Worm (Caenorhabditis elegans) whole organism, L1 larva: ENCODE results near the gene F23H12.3.

Source experiments
- C34B4.2 ChIP-seq: sonication (generic microtip); optimal IDR thresholded peaks from 2 replicates; lab custom pipeline; 2017; ENCODE audit warnings: mild to moderate bottlenecking, missing genetic modification characterization, missing compliant biosample characterization
- F16B12.6 ChIP-seq: fragments of 150-350 bp; optimal IDR thresholded peaks from 2 replicates; lab custom pipeline; 2014; ENCODE audit warnings: missing biosample characterization, missing genetic modification characterization
- aha-1 ChIP-seq: fragments of 150-350 bp; optimal IDR thresholded peaks from 2 replicates; lab custom pipeline; 2014; ENCODE audit warnings: missing biosample characterization, missing genetic modification characterization
- aly-2 ChIP-seq: fragments of 150-350 bp; optimal IDR thresholded peaks from 2 replicates; lab custom pipeline; 2014; ENCODE audit warnings: missing biosample characterization, missing genetic modification characterization
- blmp-1 ChIP-seq: fragments of 150-350 bp; optimal IDR thresholded peaks from 2 replicates; lab custom pipeline; 2014; ENCODE audit warnings: missing biosample characterization, missing genetic modification characterization
- ceh-82 ChIP-seq, 3 experiments: fragments of 150-350 bp in 1 of 3; sonication (generic microtip) in 2 of 3; optimal IDR thresholded peaks; 2 replicates each; lab custom pipeline; 2014 to 2017; ENCODE audit warnings: missing biosample characterization in 3 of 3, missing genetic modification characterization in 3 of 3
- ces-1 ChIP-seq: fragments of 150-350 bp; optimal IDR thresholded peaks from 2 replicates; lab custom pipeline; 2014; ENCODE audit warnings: missing biosample characterization, missing genetic modification reagents, missing genetic modification characterization
- dpl-1 ChIP-seq, 3 experiments: fragments of 150-350 bp in 2 of 3; sonication (generic microtip) in 1 of 3; optimal IDR thresholded peaks; 2 replicates each; lab custom pipeline; 2014 to 2017; ENCODE audit warnings: missing biosample characterization in 3 of 3, missing genetic modification characterization in 3 of 3, missing genetic modification reagents in 3 of 3
- dsc-1 ChIP-seq: sonication (generic microtip); optimal IDR thresholded peaks from 2 replicates; lab custom pipeline; 2016; ENCODE audit warnings: mild to moderate bottlenecking, missing genetic modification characterization, missing compliant biosample characterization
- efl-1 ChIP-seq, 4 experiments: fragments of 150-350 bp; optimal IDR thresholded peaks in 3 of 4; peaks in 1 of 4; 1 replicate in 1 of 4; 2 replicates in 3 of 4; lab custom pipeline; 2014; ENCODE audit warnings: missing biosample characterization in 2 of 4, missing genetic modification characterization in 2 of 4, missing genetic modification reagents in 2 of 4
- efl-3 ChIP-seq: fragments of 200-800 bp; sonication (Bioruptor generic); optimal IDR thresholded peaks from 2 replicates; lab custom pipeline; 2018; ENCODE audit warnings: mild to moderate bottlenecking, missing genetic modification characterization, missing compliant biosample characterization
- egl-13 ChIP-seq: sonication (generic microtip); optimal IDR thresholded peaks from 2 replicates; lab custom pipeline; 2016; ENCODE audit warnings: missing genotype, missing genetic modification reagents, missing genetic modification characterization, missing compliant biosample characterization
- elt-2 ChIP-seq: sonication (generic microtip); optimal IDR thresholded peaks from 2 replicates; lab custom pipeline; 2016; ENCODE audit warnings: missing genetic modification characterization, mild to moderate bottlenecking, inconsistent platforms, missing compliant biosample characterization, missing genetic modification reagents
- elt-3 ChIP-seq, 6 experiments: fragments of 150-350 bp in 1 of 6; sonication (generic microtip); optimal IDR thresholded peaks; 2 replicates each; lab custom pipeline; 2017 to 2018; ENCODE audit warnings: missing biosample characterization in 6 of 6, missing genetic modification characterization in 6 of 6, inconsistent platforms in 1 of 6
- fkh-10 ChIP-seq: sonication (generic microtip); optimal IDR thresholded peaks from 2 replicates; lab custom pipeline; 2017; ENCODE audit warnings: missing biosample characterization, missing genetic modification reagents, missing genetic modification characterization
- fos-1 ChIP-seq: fragments of 150-350 bp; optimal IDR thresholded peaks from 2 replicates; lab custom pipeline; 2014; ENCODE audit warnings: missing biosample characterization, missing genetic modification characterization
- hlh-4 ChIP-seq: sonication (generic microtip); optimal IDR thresholded peaks from 2 replicates; lab custom pipeline; 2016; ENCODE audit warnings: mild to moderate bottlenecking, missing genetic modification characterization, missing compliant biosample characterization
- irx-1 ChIP-seq: sonication (generic microtip); optimal IDR thresholded peaks from 2 replicates; lab custom pipeline; 2016; ENCODE audit warnings: missing genetic modification characterization, missing compliant biosample characterization
- isw-1 ChIP-seq: fragments of 200-800 bp; sonication (Bioruptor generic); IDR thresholded peaks from 2 replicates; pipeline ENCODE4 v1.3.6; 2022; ENCODE audit warnings: missing genetic modification characterization, missing compliant biosample characterization
- jun-1 ChIP-seq: fragments of 150-350 bp; optimal IDR thresholded peaks from 2 replicates; lab custom pipeline; 2014; ENCODE audit warnings: missing biosample characterization, missing genetic modification reagents, missing genetic modification characterization
- lin-14 ChIP-seq: fragments of 200-800 bp; sonication (Bioruptor generic); optimal IDR thresholded peaks from 2 replicates; lab custom pipeline; 2018; ENCODE audit warnings: mild to moderate bottlenecking, missing genetic modification characterization, moderate library complexity, missing compliant biosample characterization
- lin-35 ChIP-seq, 2 experiments: fragments of 150-350 bp; optimal IDR thresholded peaks; 2 replicates each; lab custom pipeline; 2014; ENCODE audit warnings: missing biosample characterization in 2 of 2, missing genetic modification characterization in 2 of 2, missing genetic modification reagents in 2 of 2
- lin-39 ChIP-seq: fragments of 150-350 bp; optimal IDR thresholded peaks from 2 replicates; lab custom pipeline; 2014; ENCODE audit warnings: missing biosample characterization, missing genetic modification reagents, missing genetic modification characterization
- lir-3 ChIP-seq: sonication (generic microtip); optimal IDR thresholded peaks from 2 replicates; lab custom pipeline; 2016; ENCODE audit warnings: mild to moderate bottlenecking, missing genetic modification characterization, moderate library complexity, missing compliant biosample characterization; ENCODE audit not compliant: poor library complexity
- lsy-2 ChIP-seq, 2 experiments: fragments of 150-350 bp; optimal IDR thresholded peaks; 2 replicates each; lab custom pipeline; 2014; ENCODE audit warnings: missing biosample characterization in 2 of 2, missing genetic modification characterization in 2 of 2
- mep-1 ChIP-seq: fragments of 150-350 bp; optimal IDR thresholded peaks from 2 replicates; lab custom pipeline; 2014; ENCODE audit warnings: missing biosample characterization, missing genetic modification characterization
- nhr-11 ChIP-seq: fragments of 150-350 bp; optimal IDR thresholded peaks from 2 replicates; lab custom pipeline; 2014; ENCODE audit warnings: missing biosample characterization, missing genetic modification characterization
- nhr-12 ChIP-seq: sonication (generic microtip); optimal IDR thresholded peaks from 2 replicates; lab custom pipeline; 2017; ENCODE audit warnings: missing biosample characterization, missing genetic modification characterization
- nhr-19 ChIP-seq: fragments of 200-800 bp; sonication (Bioruptor generic); conservative IDR thresholded peaks from 2 replicates; pipeline ENCODE4 v1.3.6; 2022; ENCODE audit warnings: missing genetic modification characterization, missing compliant biosample characterization
- nhr-20 ChIP-seq: sonication (generic microtip); optimal IDR thresholded peaks from 2 replicates; lab custom pipeline; 2016; ENCODE audit warnings: mild to moderate bottlenecking, missing genetic modification characterization, missing compliant biosample characterization
- nhr-71 ChIP-seq: sonication (generic microtip); optimal IDR thresholded peaks from 2 replicates; lab custom pipeline; 2016; ENCODE audit warnings: mild to moderate bottlenecking, missing genetic modification characterization, moderate library complexity, missing compliant biosample characterization
- nhr-76 ChIP-seq: sonication (generic microtip); optimal IDR thresholded peaks from 2 replicates; lab custom pipeline; 2017; ENCODE audit warnings: missing biosample characterization, missing genetic modification characterization
- nhr-77 ChIP-seq: fragments of 150-350 bp; optimal IDR thresholded peaks from 2 replicates; lab custom pipeline; 2014; ENCODE audit warnings: missing biosample characterization, missing genetic modification characterization
- nhr-85 ChIP-seq: sonication (generic microtip); peaks from one replicate; lab custom pipeline; 2016; ENCODE audit warnings: missing genetic modification characterization, inconsistent platforms, missing compliant biosample characterization
- pax-3 ChIP-seq: fragments of 200-800 bp; sonication (Bioruptor generic); optimal IDR thresholded peaks from 2 replicates; lab custom pipeline; 2018; ENCODE audit warnings: mild to moderate bottlenecking, missing genetic modification characterization, moderate library complexity, missing compliant biosample characterization
- rnt-1 ChIP-seq: sonication (generic microtip); optimal IDR thresholded peaks from 2 replicates; lab custom pipeline; 2016; ENCODE audit warnings: mild to moderate bottlenecking, missing genetic modification characterization, moderate library complexity, missing compliant biosample characterization
- skn-1 ChIP-seq: fragments of 150-350 bp; optimal IDR thresholded peaks from 2 replicates; lab custom pipeline; 2014; ENCODE audit warnings: missing biosample characterization, missing genetic modification characterization
- sup-37 ChIP-seq: fragments of 200-800 bp; sonication (Bioruptor generic); optimal IDR thresholded peaks from 2 replicates; lab custom pipeline; 2018; ENCODE audit warnings: mild to moderate bottlenecking, missing genetic modification characterization, missing compliant biosample characterization
- swsn-7 ChIP-seq: sonication (generic microtip); optimal IDR thresholded peaks from 2 replicates; lab custom pipeline; 2016; ENCODE audit warnings: missing genetic modification characterization, missing compliant biosample characterization
- tbx-2 ChIP-seq: sonication (generic microtip); optimal IDR thresholded peaks from 2 replicates; lab custom pipeline; 2016; ENCODE audit warnings: missing genetic modification characterization, missing compliant biosample characterization
- tlp-1 ChIP-seq: fragments of 150-350 bp; optimal IDR thresholded peaks from 2 replicates; lab custom pipeline; 2014; ENCODE audit warnings: missing biosample characterization, missing genetic modification characterization
- unc-30 ChIP-seq: sonication (generic microtip); optimal IDR thresholded peaks from 2 replicates; lab custom pipeline; 2017; ENCODE audit warnings: missing biosample characterization, missing genetic modification characterization
- unc-98 ChIP-seq: fragments of 200-800 bp; sonication (Bioruptor generic); IDR thresholded peaks from 2 replicates; pipeline ENCODE4 v1.3.6; 2022; ENCODE audit warnings: missing genetic modification characterization, missing compliant biosample characterization
- xbp-1 ChIP-seq: sonication (generic microtip); optimal IDR thresholded peaks from 2 replicates; lab custom pipeline; 2016; ENCODE audit warnings: missing genetic modification characterization, missing compliant biosample characterization
- ztf-4 ChIP-seq: fragments of 150-350 bp; optimal IDR thresholded peaks from 2 replicates; lab custom pipeline; 2014; ENCODE audit warnings: missing biosample characterization, missing genetic modification characterization

F23H12.3 gene

ce11 chrV:12296794-12297193, 48.2 kb upstream of the F23H12.3 start (continued):
- peak; percentile 1 for TF ChIP-seq mep-1 (tag; lab: Kevin White, UChicago)
- TF ChIP-seq hlh-4 (tag; lab: Kevin White, UChicago), result no peak
- TF ChIP-seq swsn-7 (tag; lab: Kevin White, UChicago), result no peak
- peak in 1 of 6 experiments; percentile 32 for TF ChIP-seq elt-3 (tag; optimal IDR thresholded peaks at IDR 0.05; lab: Kevin White, UChicago)
- TF ChIP-seq rnt-1 (tag; lab: Kevin White, UChicago), result no peak

- no peak for TF ChIP-seq unc-30
- TF ChIP-seq C34B4.2 (tag; lab: Kevin White, UChicago), result no peak
- no peak for TF ChIP-seq tbx-2 (tag; lab: Kevin White, UChicago)
- TF ChIP-seq dpl-1 (GFP tag; optimal IDR thresholded peaks at IDR 0.05; lab: Kevin White, UChicago), result no peak
- no peak for TF ChIP-seq efl-1 (optimal IDR thresholded peaks at IDR 0.05; lab: Kevin White, UChicago)
- TF ChIP-seq efl-1 (GFP tag; optimal IDR thresholded peaks at IDR 0.05 in 1 of 2; lab: Kevin White, UChicago), result peak in 1 of 2 experiments; percentile 54
- peak; percentile 27 for TF ChIP-seq elt-2
- TF ChIP-seq blmp-1 (tag; lab: Kevin White, UChicago), result peak; percentile 43
- no peak for TF ChIP-seq tlp-1
Observed at ce11 chrV:12298184-12298583, 46.8 kb upstream of the F23H12.3 start.

ce11 chrV:12299244-12299766, 45.6 kb upstream of the F23H12.3 start:
- peak; percentile 46 for TF ChIP-seq nhr-20 (tag; lab: Kevin White, UChicago)
- TF ChIP-seq isw-1 (GFP tag; lab: Robert Waterston, UW), result no peak
- 0 out of 2 replicates have a peak, but pooled peaks have one; percentile 7 for TF ChIP-seq nhr-19 (GFP tag; lab: Robert Waterston, UW)
- TF ChIP-seq jun-1 (tag; lab: Kevin White, UChicago), result no peak
- TF ChIP-seq F16B12.6 (tag; lab: Kevin White, UChicago), result no peak
- TF ChIP-seq skn-1 (tag; lab: Kevin White, UChicago), result no peak
- no peak for TF ChIP-seq ceh-82 (tag; optimal IDR thresholded peaks at IDR 0.05; lab: Kevin White, UChicago)
- TF ChIP-seq efl-3 (GFP tag; lab: Kevin White, UChicago), result no peak
- TF ChIP-seq aly-2 (tag; lab: Kevin White, UChicago), result no peak
- no peak for TF ChIP-seq ztf-4
- no peak for TF ChIP-seq pax-3 (tag; lab: Kevin White, UChicago)
- TF ChIP-seq fos-1 (tag; lab: Kevin White, UChicago), result no peak
- TF ChIP-seq irx-1, result no peak
- TF ChIP-seq lin-39 (tag; lab: Kevin White, UChicago), result no peak
- no peak for TF ChIP-seq aha-1
- no peak for TF ChIP-seq nhr-12
- peak; percentile 15 for TF ChIP-seq nhr-71 (tag; lab: Kevin White, UChicago)
- TF ChIP-seq dsc-1 (tag; lab: Kevin White, UChicago), result no peak
- peak; percentile 90 for TF ChIP-seq nhr-85 (tag; lab: Kevin White, UChicago)
- TF ChIP-seq lin-14 (GFP tag; lab: Kevin White, UChicago), result peak; percentile 35
- no peak for TF ChIP-seq efl-1 (optimal IDR thresholded peaks at IDR 0.05; lab: Kevin White, UChicago)
- peak in 1 of 2 experiments; percentile 36 for TF ChIP-seq efl-1 (GFP tag; optimal IDR thresholded peaks at IDR 0.05 in 1 of 2; lab: Kevin White, UChicago)
- no peak for TF ChIP-seq hlh-4 (tag; lab: Kevin White, UChicago)
- peak; percentile 53 for TF ChIP-seq blmp-1 (tag; lab: Kevin White, UChicago)
- no peak for TF ChIP-seq egl-13 (tag; lab: Kevin White, UChicago)
- peak in 2 of 6 experiments; percentile 6 to 23 for TF ChIP-seq elt-3 (tag; optimal IDR thresholded peaks at IDR 0.05; lab: Kevin White, UChicago)
- TF ChIP-seq lsy-2 (tag; optimal IDR thresholded peaks at IDR 0.05; lab: Kevin White, UChicago), result no peak
- TF ChIP-seq unc-30, result no peak

ce11 chrV:12300166-12300565, 44.8 kb upstream of the F23H12.3 start:
- TF ChIP-seq fkh-10 (no peak), egl-13 (tag; lab: Kevin White, UChicago) (no peak), sup-37 (GFP tag; lab: Kevin White, UChicago) (no peak), nhr-77 (tag; lab: Kevin White, UChicago) (peak; percentile 64), irx-1 (peak; percentile 49), nhr-76 (tag; lab: Kevin White, UChicago) (no peak), elt-3 (tag; optimal IDR thresholded peaks at IDR 0.05; lab: Kevin White, UChicago) (peak in 3 of 6 experiments; percentile 83 to 92 (median 89)), xbp-1 (tag; lab: Kevin White, UChicago) (peak; percentile 18), ceh-82 (tag; optimal IDR thresholded peaks at IDR 0.05; lab: Kevin White, UChicago) (peak; percentile 5 to 28 (median 19)), unc-98 (GFP tag; lab: Robert Waterston, UW) (no peak), nhr-20 (tag; lab: Kevin White, UChicago) (peak; percentile 81), tlp-1 (no peak), dpl-1 (GFP tag; optimal IDR thresholded peaks at IDR 0.05; lab: Kevin White, UChicago) (peak; percentile 10 to 57 (median 16)), ces-1 (GFP tag; lab: Kevin White, UChicago) (no peak), nhr-11 (tag; lab: Kevin White, UChicago) (no peak), blmp-1 (tag; lab: Kevin White, UChicago) (peak; percentile 97), dsc-1 (tag; lab: Kevin White, UChicago) (no peak), lin-35 (GFP tag; optimal IDR thresholded peaks at IDR 0.05; lab: Kevin White, UChicago) (peak; percentile 16 to 85), lir-3 (peak; percentile 43)
